Fruit fly (Drosophila melanogaster) whole organism, wandering third instar larva: Measurements from ENCODE around the gene CG13315.
A peak's percentile ranks its signal among the peaks of the same experiment; 100 is the strongest.

Source experiments
- Abd-B ChIP-seq: fragments of >200 bp; optimal IDR thresholded peaks from 2 replicates; lab custom pipeline; 2017; ENCODE audit warnings: missing biosample characterization, missing genetic modification characterization
- CG9705 ChIP-seq: fragments of 200-800 bp; sonication (Bioruptor generic); optimal IDR thresholded peaks from 2 replicates; lab custom pipeline; 2018; ENCODE audit warnings: missing biosample characterization, mild to moderate bottlenecking, missing genetic modification characterization
- CrebA ChIP-seq: fragments of 200-800 bp; sonication (Bioruptor generic); optimal IDR thresholded peaks from 2 replicates; lab custom pipeline; 2016; ENCODE audit warnings: missing biosample characterization, mild to moderate bottlenecking, missing genetic modification characterization, borderline replicate concordance
- Dfd ChIP-seq: fragments of >200 bp; optimal IDR thresholded peaks from 2 replicates; lab custom pipeline; 2017; ENCODE audit warnings: missing biosample characterization, missing genetic modification characterization
- Dif ChIP-seq: fragments of 200-275, 200-300 bp; sonication (Bioruptor generic); optimal IDR thresholded peaks from 2 replicates; lab custom pipeline; 2018; ENCODE audit warnings: missing biosample characterization, missing genetic modification characterization; ENCODE audit not compliant: partially characterized antibody
- GATAd ChIP-seq: sonication (Bioruptor generic); optimal IDR thresholded peaks from 2 replicates; lab custom pipeline; 2016; ENCODE audit warnings: missing biosample characterization, missing genetic modification characterization
- HLH106 ChIP-seq: fragments of 200-800 bp; optimal IDR thresholded peaks from 3 replicates; lab custom pipeline; 2019; ENCODE audit warnings: missing biosample characterization, mild to moderate bottlenecking, missing genetic modification characterization, moderate library complexity
- Hnf4 ChIP-seq: fragments of 200-800 bp; sonication (Bioruptor generic); optimal IDR thresholded peaks from 2 replicates; lab custom pipeline; 2016; ENCODE audit warnings: missing biosample characterization, mild to moderate bottlenecking, missing genetic modification characterization
- Hr78 ChIP-seq: fragments of >200 bp; optimal IDR thresholded peaks from 2 replicates; lab custom pipeline; 2017; ENCODE audit warnings: missing biosample characterization, missing genetic modification characterization
- Hr83 ChIP-seq: fragments of 200-300 bp; sonication (Bioruptor generic); optimal IDR thresholded peaks from 2 replicates; lab custom pipeline; 2016; ENCODE audit warnings: missing biosample characterization, mild to moderate bottlenecking, missing genetic modification characterization, moderate library complexity; ENCODE audit not compliant: poor library complexity, severe bottlenecking
- Myc ChIP-seq: fragments of >200 bp; optimal IDR thresholded peaks from 2 replicates; lab custom pipeline; 2017
- N ChIP-seq: fragments of >200 bp; optimal IDR thresholded peaks from 2 replicates; lab custom pipeline; 2018; ENCODE audit warnings: missing biosample characterization, missing external identifiers, missing genetic modification characterization
- OdsH ChIP-seq: fragments of 200-800 bp; sonication (Bioruptor generic); optimal IDR thresholded peaks from 2 replicates; lab custom pipeline; 2016; ENCODE audit warnings: missing biosample characterization, mild to moderate bottlenecking, missing genetic modification characterization
- Rel ChIP-seq, 2 experiments: fragments of 200-800 bp; sonication (Bioruptor generic) in 1 of 2; optimal IDR thresholded peaks; 2 replicates in 1 of 2; 3 replicates in 1 of 2; lab custom pipeline; 2016 to 2019; ENCODE audit warnings: mild to moderate bottlenecking in 2 of 2, missing biosample characterization in 2 of 2, missing genetic modification characterization in 2 of 2, moderate library complexity in 1 of 2
- Vsx2 ChIP-seq: fragments of 200-300, 225-300 bp; sonication (Bioruptor generic); optimal IDR thresholded peaks from 2 replicates; lab custom pipeline; 2018; ENCODE audit warnings: missing biosample characterization, missing genetic modification characterization; ENCODE audit not compliant: partially characterized antibody
- brk ChIP-seq: fragments of 200-800 bp; sonication (Bioruptor generic); optimal IDR thresholded peaks from 2 replicates; lab custom pipeline; 2016; ENCODE audit warnings: missing biosample characterization, mild to moderate bottlenecking, missing genetic modification characterization
- dl ChIP-seq, 2 experiments: fragments of 175-275, 200-275 bp in 1 of 2; fragments of 200-275 bp in 1 of 2; sonication (Bioruptor generic); optimal IDR thresholded peaks; lab custom pipeline; 2018; ENCODE audit warnings: mild to moderate bottlenecking in 2 of 2, missing biosample characterization in 2 of 2, missing genetic modification characterization in 2 of 2, moderate library complexity in 2 of 2; ENCODE audit not compliant: partially characterized antibody in 2 of 2, insufficient read depth in 1 of 2
- dmrt93B ChIP-seq: fragments of 200-800 bp; sonication (Bioruptor generic); optimal IDR thresholded peaks from 2 replicates; lab custom pipeline; 2018; ENCODE audit warnings: missing biosample characterization, mild to moderate bottlenecking, missing genetic modification characterization
- dsf ChIP-seq: sonication (Bioruptor generic); optimal IDR thresholded peaks from 2 replicates; lab custom pipeline; 2016; ENCODE audit warnings: missing biosample characterization, missing genetic modification characterization, borderline replicate concordance
- ey ChIP-seq: fragments of 200-800 bp; sonication (Bioruptor generic); optimal IDR thresholded peaks from 2 replicates; lab custom pipeline; 2016; ENCODE audit warnings: missing biosample characterization, missing genetic modification characterization
- foxo ChIP-seq, 2 experiments: fragments of 200-800 bp; sonication (Bioruptor generic); optimal IDR thresholded peaks; 2 replicates in 1 of 2; 3 replicates in 1 of 2; lab custom pipeline; 2016 to 2017; ENCODE audit warnings: missing biosample characterization in 2 of 2, missing genetic modification characterization in 2 of 2
- fru ChIP-seq: fragments of 200-800 bp; sonication (Bioruptor generic); optimal IDR thresholded peaks from 3 replicates; lab custom pipeline; 2016; ENCODE audit warnings: missing biosample characterization, mild to moderate bottlenecking, missing genetic modification characterization
- h ChIP-seq: fragments of 200-800 bp; sonication (Bioruptor generic); optimal IDR thresholded peaks from 3 replicates; lab custom pipeline; 2016; ENCODE audit warnings: missing biosample characterization, mild to moderate bottlenecking, missing genetic modification characterization
- jim ChIP-seq: fragments of 175-275, 200-325 bp; sonication (Bioruptor generic); optimal IDR thresholded peaks from 2 replicates; lab custom pipeline; 2016; ENCODE audit warnings: missing biosample characterization, mild to moderate bottlenecking, missing genetic modification characterization
- lola ChIP-seq: fragments of >200 bp; optimal IDR thresholded peaks from 2 replicates; lab custom pipeline; 2017; ENCODE audit warnings: missing biosample characterization, missing genetic modification characterization
- pan ChIP-seq: fragments of >200 bp; optimal IDR thresholded peaks from 2 replicates; lab custom pipeline; 2017
- psq ChIP-seq: fragments of 200-800 bp; sonication (Bioruptor generic); optimal IDR thresholded peaks from 3 replicates; lab custom pipeline; 2017; ENCODE audit warnings: missing biosample characterization, mild to moderate bottlenecking, missing genetic modification characterization, moderate library complexity
- rgr ChIP-seq: fragments of 200-800 bp; sonication (Bioruptor generic); optimal IDR thresholded peaks from 3 replicates; lab custom pipeline; 2016; ENCODE audit warnings: missing biosample characterization, mild to moderate bottlenecking, missing genetic modification characterization
- sage ChIP-seq: fragments of 200-800 bp; sonication (Bioruptor generic); optimal IDR thresholded peaks from 2 replicates; lab custom pipeline; 2016; ENCODE audit warnings: missing biosample characterization, mild to moderate bottlenecking, missing genetic modification characterization
- sv ChIP-seq: fragments of 200-800 bp; sonication (Bioruptor generic); optimal IDR thresholded peaks from 3 replicates; lab custom pipeline; 2016; ENCODE audit warnings: missing biosample characterization, missing genetic modification characterization
- tai ChIP-seq: sonication (Bioruptor generic); optimal IDR thresholded peaks from 2 replicates; lab custom pipeline; 2016; ENCODE audit warnings: missing biosample characterization, missing genetic modification characterization
- woc ChIP-seq: sonication (Bioruptor generic); optimal IDR thresholded peaks from 2 replicates; lab custom pipeline; 2016; ENCODE audit warnings: missing biosample characterization, mild to moderate bottlenecking, missing genetic modification characterization

Gene CG13315

dm6 chr3L:9064207-9064754 is 32.4 kb upstream of the CG13315 start:
- TF ChIP-seq Hr78 (GFP tag; lab: Kevin White, UChicago) (no peak), CrebA (GFP tag; lab: Kevin White, UChicago) (no peak), sage (GFP tag; lab: Kevin White, UChicago) (no peak), woc (GFP tag; lab: Kevin White, UChicago) (no peak), HLH106 (no peak), CG9705 (GFP tag; lab: Kevin White, UChicago) (no peak), foxo (GFP tag; optimal IDR thresholded peaks at IDR 0.05; lab: Kevin White, UChicago) (no peak), jim (GFP tag; lab: Kevin White, UChicago) (no peak), GATAd (no peak), Dfd (GFP tag; lab: Kevin White, UChicago) (no peak), Rel (GFP tag; optimal IDR thresholded peaks at IDR 0.05; lab: Kevin White, UChicago) (no peak), Rel (tag; optimal IDR thresholded peaks at IDR 0.05; lab: Kevin White, UChicago) (peak; percentile 53), Vsx2 (GFP tag; lab: Kevin White, UChicago) (no peak), h (GFP tag; lab: Kevin White, UChicago) (no peak), dsf (GFP tag; lab: Kevin White, UChicago) (no peak), dl (GFP tag; optimal IDR thresholded peaks at IDR 0.05; lab: Kevin White, UChicago; ENCODE audit: insufficient read depth in 1 of 2, partially characterized antibody in 2 of 2) (no peak), Dif (GFP tag; lab: Kevin White, UChicago) (no peak), Myc (peak; percentile 77)

dm6 chr3L:9064976-9065761 is 31.5 kb upstream of the CG13315 start:
- TF ChIP-seq ey (peak; percentile 32), foxo (GFP tag; optimal IDR thresholded peaks at IDR 0.05; lab: Kevin White, UChicago) (peak in 1 of 2 experiments; percentile 11), tai (GFP tag; lab: Kevin White, UChicago) (no peak), fru (peak; percentile 1), Rel (GFP tag; optimal IDR thresholded peaks at IDR 0.05; lab: Kevin White, UChicago) (no peak), Rel (tag; optimal IDR thresholded peaks at IDR 0.05; lab: Kevin White, UChicago) (peak; percentile 4), pan (lab: Kevin White, UChicago) (no peak), HLH106 (peak; percentile 0), h (GFP tag; lab: Kevin White, UChicago) (peak; percentile 33)

DNA sequence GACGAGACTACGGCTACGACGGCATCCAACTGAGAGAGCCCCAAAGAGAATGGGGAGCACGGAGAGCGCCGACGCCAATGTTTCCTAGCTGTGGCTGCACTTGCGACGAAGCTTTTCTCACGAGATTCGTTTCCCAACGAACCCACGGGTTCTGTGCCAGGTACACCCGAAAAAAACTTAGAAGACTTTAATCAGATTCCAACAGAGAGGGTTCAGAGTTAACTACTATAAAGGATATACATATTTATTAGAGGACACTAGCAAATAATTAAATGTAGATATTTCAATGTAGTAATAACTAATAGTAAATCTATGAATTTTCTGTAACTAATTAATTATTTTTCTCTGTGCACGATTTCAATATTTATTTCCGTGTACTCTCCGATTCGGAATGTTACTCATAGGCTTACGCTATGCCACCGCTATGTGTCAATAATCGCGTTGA is 30.7 kb upstream of the CG13315 start, which contains the start of gene Argk1:
Gene Argk1, minus strand, starts transcription at position 31 of the 445 bp plus-strand sequence.
- peak in 1 of 2 experiments; percentile 34 for TF ChIP-seq foxo (GFP tag; optimal IDR thresholded peaks at IDR 0.05; lab: Kevin White, UChicago)
- TF ChIP-seq tai (GFP tag; lab: Kevin White, UChicago): peak; percentile 16
- TF ChIP-seq rgr: peak; percentile 54
- TF ChIP-seq N (GFP tag; lab: Kevin White, UChicago): no peak
- peak; percentile 38 to 55 for TF ChIP-seq dl (GFP tag; optimal IDR thresholded peaks at IDR 0.05; lab: Kevin White, UChicago; ENCODE audit: insufficient read depth in 1 of 2, partially characterized antibody in 2 of 2)
- TF ChIP-seq fru: peak; percentile 14
- TF ChIP-seq OdsH (GFP tag; lab: Kevin White, UChicago): peak; percentile 50
- peak; percentile 10 for TF ChIP-seq h (GFP tag; lab: Kevin White, UChicago)
- TF ChIP-seq HLH106: peak; percentile 44
- no peak for TF ChIP-seq Rel (GFP tag; optimal IDR thresholded peaks at IDR 0.05; lab: Kevin White, UChicago)
- no peak for TF ChIP-seq Rel (tag; optimal IDR thresholded peaks at IDR 0.05; lab: Kevin White, UChicago)
- peak; percentile 65 for TF ChIP-seq Dif (GFP tag; lab: Kevin White, UChicago)
- TF ChIP-seq sv (GFP tag; lab: Kevin White, UChicago): peak; percentile 29
- no peak for TF ChIP-seq pan (lab: Kevin White, UChicago)

DNA sequence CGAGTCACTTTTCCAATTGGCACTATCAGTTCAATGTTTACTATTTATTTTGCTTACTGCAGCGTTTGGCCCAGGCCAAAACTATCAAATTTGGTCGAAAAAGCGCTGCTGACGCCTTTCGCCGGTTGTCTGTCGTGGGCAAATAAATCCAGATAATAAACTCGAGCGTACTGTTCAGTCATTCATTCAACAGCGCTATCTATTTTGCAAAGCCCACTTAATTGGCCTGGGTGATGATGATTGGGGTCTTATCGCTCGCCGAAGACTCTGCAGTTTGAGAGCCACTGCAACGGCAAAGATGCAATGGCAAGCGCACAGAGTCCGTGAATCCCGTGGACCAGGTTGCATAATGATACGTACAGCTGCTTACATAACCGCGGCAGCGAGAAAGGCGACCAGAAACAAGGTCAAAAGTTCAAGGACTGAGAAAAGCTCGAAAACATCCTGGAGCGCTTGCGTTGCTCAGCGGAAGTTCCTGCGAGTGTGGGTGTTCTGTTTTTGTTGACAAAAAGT is 30.1 kb upstream of the CG13315 start:
- no peak for TF ChIP-seq sage (GFP tag; lab: Kevin White, UChicago)
- peak; percentile 19 for TF ChIP-seq Vsx2 (GFP tag; lab: Kevin White, UChicago)
- TF ChIP-seq, all 38 proteins: peak for 1

dm6 chr3L:9072062-9072730 is 24.5 kb upstream of the CG13315 start:
- TF ChIP-seq jim (GFP tag; lab: Kevin White, UChicago) (no peak), lola (no peak), dmrt93B (GFP tag; lab: Kevin White, UChicago) (no peak), CrebA (GFP tag; lab: Kevin White, UChicago) (peak; percentile 68), N (GFP tag; lab: Kevin White, UChicago) (no peak), OdsH (GFP tag; lab: Kevin White, UChicago) (peak; percentile 9), sage (GFP tag; lab: Kevin White, UChicago) (peak; percentile 21), brk (GFP tag; lab: Kevin White, UChicago) (peak; percentile 34), Hnf4 (GFP tag; lab: Kevin White, UChicago) (peak; percentile 19), sv (GFP tag; lab: Kevin White, UChicago) (no peak), Hr83 (peak; percentile 14), Rel (GFP tag; optimal IDR thresholded peaks at IDR 0.05; lab: Kevin White, UChicago) (no peak), Rel (tag; optimal IDR thresholded peaks at IDR 0.05; lab: Kevin White, UChicago) (peak; percentile 100), dl (GFP tag; optimal IDR thresholded peaks at IDR 0.05; lab: Kevin White, UChicago; ENCODE audit: insufficient read depth in 1 of 2, partially characterized antibody in 2 of 2) (no peak), Abd-B (no peak), psq (GFP tag; lab: Kevin White, UChicago) (no peak)
